Worm (Caenorhabditis elegans) whole organism, L4 larva: ENCODE data around the gene srh-222.

Experiments
- ZK546.5 ChIP-seq, 2 experiments: sonication (generic microtip); optimal IDR thresholded peaks; 2 replicates each; lab custom pipeline; 2017; ENCODE audit warnings: missing biosample characterization in 2 of 2, missing genetic modification characterization in 2 of 2
- aly-2 ChIP-seq: sonication (generic microtip); optimal IDR thresholded peaks from 2 replicates; lab custom pipeline; 2018; ENCODE audit warnings: missing biosample characterization, missing genetic modification characterization
- ama-1 ChIP-seq: fragments of 150-350 bp; optimal IDR thresholded peaks from 2 replicates; lab custom pipeline; 2014; ENCODE audit warnings: inconsistent platforms, mixed read lengths
- lsy-2 ChIP-seq, 2 experiments: fragments of 150-350 bp in 1 of 2; sonication (generic microtip) in 1 of 2; optimal IDR thresholded peaks; 2 replicates each; lab custom pipeline; 2014 to 2017; ENCODE audit warnings: missing biosample characterization in 2 of 2, missing genetic modification characterization in 2 of 2
- nhr-11 ChIP-seq: fragments of 150-350 bp; optimal IDR thresholded peaks from 2 replicates; lab custom pipeline; 2014; ENCODE audit warnings: missing biosample characterization, missing genetic modification characterization
- zfp-2 ChIP-seq: sonication (generic microtip); optimal IDR thresholded peaks from 2 replicates; lab custom pipeline; 2016; ENCODE audit warnings: mild to moderate bottlenecking, missing genetic modification characterization, missing compliant biosample characterization

ce11 chrIV:4018692-4019387 lies 39.2 kb downstream of the srh-222 start:
- no peak for TF ChIP-seq aly-2 (tag; lab: Kevin White, UChicago)
- no peak for TF ChIP-seq zfp-2 (tag; lab: Kevin White, UChicago)
- peak; percentile 68 for TF ChIP-seq ama-1
- TF ChIP-seq ZK546.5 (tag; optimal IDR thresholded peaks at IDR 0.05; lab: Kevin White, UChicago): no peak
- TF ChIP-seq nhr-11: no peak
- no peak for TF ChIP-seq lsy-2 (tag; optimal IDR thresholded peaks at IDR 0.05; lab: Kevin White, UChicago)
